Fruit fly (Drosophila melanogaster) whole organism, embryonic: ENCODE results near the gene Ice2.

Source experiments
- Abd-B ChIP-seq: fragments of 200-800 bp; sonication (Bioruptor generic); optimal IDR thresholded peaks from 2 replicates; lab custom pipeline; 2018; ENCODE audit warnings: missing biosample characterization, mild to moderate bottlenecking, missing genetic modification characterization, moderate library complexity
- Ada2b ChIP-seq: fragments of 200-800 bp; sonication (Bioruptor generic); IDR thresholded peaks from 2 replicates; pipeline ENCODE4 v1.3.6; 2022; ENCODE audit warnings: missing biosample characterization, missing genetic modification characterization
- CG10543 ChIP-seq: fragments of 200-800 bp; sonication (Bioruptor generic); optimal IDR thresholded peaks from 3 replicates; lab custom pipeline; 2017; ENCODE audit warnings: missing biosample characterization, mild to moderate bottlenecking, missing genetic modification characterization, moderate library complexity
- CG11398 ChIP-seq: fragments of 200-800 bp; sonication (Bioruptor generic); optimal IDR thresholded peaks from 2 replicates; lab custom pipeline; 2016; ENCODE audit warnings: missing biosample characterization, missing genetic modification characterization
- CG12219 ChIP-seq: fragments of 200-800 bp; sonication (Bioruptor generic); optimal IDR thresholded peaks from 3 replicates; lab custom pipeline; 2018; ENCODE audit warnings: missing biosample characterization, mild to moderate bottlenecking, missing genetic modification characterization
- CG13123 ChIP-seq: fragments of 200-800 bp; sonication (Bioruptor generic); optimal IDR thresholded peaks from 2 replicates; lab custom pipeline; 2016; ENCODE audit warnings: missing biosample characterization, missing genetic modification characterization
- CG13296 ChIP-seq: fragments of 200-800 bp; sonication (Bioruptor generic); optimal IDR thresholded peaks from 3 replicates; lab custom pipeline; 2018; ENCODE audit warnings: missing biosample characterization, mild to moderate bottlenecking, missing genetic modification characterization
- CG1602 ChIP-seq: fragments of 200-800 bp; sonication (Bioruptor generic); optimal IDR thresholded peaks from 3 replicates; lab custom pipeline; 2016; ENCODE audit warnings: missing biosample characterization, missing genetic modification characterization
- CG16813 ChIP-seq: fragments of 200-800 bp; sonication (Bioruptor generic); IDR thresholded peaks from 3 replicates; pipeline ENCODE4 v1.3.6; 2022; ENCODE audit warnings: missing biosample characterization, missing genetic modification characterization; ENCODE audit not compliant: partially characterized antibody
- CG18262 ChIP-seq: fragments of 200-800 bp; optimal IDR thresholded peaks from 3 replicates; lab custom pipeline; 2019; ENCODE audit warnings: missing biosample characterization, mild to moderate bottlenecking, missing genetic modification characterization, moderate library complexity
- CG18599 ChIP-seq: fragments of 200-800 bp; sonication (Bioruptor generic); optimal IDR thresholded peaks from 3 replicates; lab custom pipeline; 2017; ENCODE audit warnings: missing biosample characterization, missing genetic modification characterization, mild to moderate bottlenecking, moderate library complexity, missing genetic modification reagents
- CG34376 ChIP-seq: fragments of 200-800 bp; sonication (Bioruptor generic); optimal IDR thresholded peaks from 2 replicates; lab custom pipeline; 2018; ENCODE audit warnings: missing biosample characterization, mild to moderate bottlenecking, missing genetic modification characterization
- CG43689 ChIP-seq: fragments of 200-800 bp; sonication (Bioruptor generic); IDR thresholded peaks from 2 replicates; pipeline ENCODE4 v1.3.6; 2022; ENCODE audit warnings: missing biosample characterization, missing genetic modification characterization
- CG6254 ChIP-seq: fragments of 200-800 bp; sonication (Bioruptor generic); optimal IDR thresholded peaks from 3 replicates; lab custom pipeline; 2017; ENCODE audit warnings: mild to moderate bottlenecking, missing biosample characterization, missing genetic modification reagents, missing genetic modification characterization
- CG6272 ChIP-seq: fragments of 200-800 bp; sonication (Bioruptor generic); IDR thresholded peaks from 2 replicates; pipeline ENCODE4 v1.3.6; 2022; ENCODE audit warnings: missing biosample characterization, missing genetic modification characterization
- CG6765 ChIP-seq: fragments of 200-800 bp; sonication (Bioruptor generic); optimal IDR thresholded peaks from 3 replicates; lab custom pipeline; 2017; ENCODE audit warnings: missing biosample characterization, mild to moderate bottlenecking, missing genetic modification characterization
- CG7745 ChIP-seq: fragments of 200-800 bp; sonication (Bioruptor generic); optimal IDR thresholded peaks from 2 replicates; lab custom pipeline; 2018; ENCODE audit warnings: missing biosample characterization, mild to moderate bottlenecking, missing genetic modification characterization, moderate library complexity
- CG8290 ChIP-seq, 3 experiments: fragments of 200-800 bp; sonication (Bioruptor generic); optimal IDR thresholded peaks; 2 replicates each; lab custom pipeline; 2016 to 2019; ENCODE audit warnings: missing biosample characterization in 3 of 3, missing genetic modification characterization in 3 of 3, mild to moderate bottlenecking in 2 of 3, moderate library complexity in 1 of 3
- CG9876 ChIP-seq: fragments of 200-800 bp; sonication (Bioruptor generic); optimal IDR thresholded peaks from 2 replicates; lab custom pipeline; 2016; ENCODE audit warnings: missing biosample characterization, missing genetic modification characterization
- CoRest ChIP-seq: fragments of 200-800 bp; sonication (Bioruptor generic); optimal IDR thresholded peaks from 3 replicates; lab custom pipeline; 2018; ENCODE audit warnings: missing biosample characterization, mild to moderate bottlenecking, missing genetic modification characterization, moderate library complexity
- E2f2 ChIP-seq: fragments of 200-800 bp; sonication (Bioruptor generic); IDR thresholded peaks from 2 replicates; pipeline ENCODE4 v1.3.6; 2022; ENCODE audit warnings: missing biosample characterization, missing genetic modification characterization
- ERR ChIP-seq: fragments of 200-800 bp; sonication (Bioruptor generic); optimal IDR thresholded peaks from 2 replicates; lab custom pipeline; 2016; ENCODE audit warnings: missing biosample characterization, missing genetic modification characterization
- GATAe ChIP-seq: fragments of 200-800 bp; sonication (Bioruptor generic); conservative IDR thresholded peaks from 2 replicates; pipeline ENCODE4 v1.3.6; 2022; ENCODE audit warnings: missing biosample characterization, missing genetic modification characterization
- HLHmδ ChIP-seq: fragments of 200-800 bp; sonication (Bioruptor generic); optimal IDR thresholded peaks from 2 replicates; lab custom pipeline; 2018; ENCODE audit warnings: missing biosample characterization, mild to moderate bottlenecking, missing genetic modification characterization, moderate library complexity
- Hey ChIP-seq: fragments of 200-800 bp; sonication (Bioruptor generic); optimal IDR thresholded peaks from 3 replicates; lab custom pipeline; 2018; ENCODE audit warnings: missing biosample characterization, mild to moderate bottlenecking, missing genetic modification characterization
- MTF-1 ChIP-seq: fragments of 200-800 bp; sonication (Bioruptor generic); optimal IDR thresholded peaks from 2 replicates; lab custom pipeline; 2018; ENCODE audit warnings: missing biosample characterization, mild to moderate bottlenecking, missing genetic modification characterization, borderline replicate concordance
- Max ChIP-seq: fragments of 200-800 bp; sonication (Bioruptor generic); optimal IDR thresholded peaks from 2 replicates; lab custom pipeline; 2016; ENCODE audit warnings: missing biosample characterization, mild to moderate bottlenecking, missing genetic modification characterization
- PHDP ChIP-seq: fragments of 200-800 bp; sonication (Bioruptor generic); optimal IDR thresholded peaks from 3 replicates; lab custom pipeline; 2018; ENCODE audit warnings: missing biosample characterization, mild to moderate bottlenecking, missing genetic modification characterization, moderate library complexity
- Sry-β ChIP-seq: fragments of 200-800 bp; sonication (Bioruptor generic); optimal IDR thresholded peaks from 2 replicates; lab custom pipeline; 2018; ENCODE audit warnings: missing biosample characterization, mild to moderate bottlenecking, missing genetic modification characterization, moderate library complexity
- ap ChIP-seq: fragments of 200-800 bp; sonication (Bioruptor generic); IDR thresholded peaks from 2 replicates; pipeline ENCODE4 v1.3.6; 2022; ENCODE audit warnings: missing biosample characterization, missing genetic modification characterization
- bowl ChIP-seq: fragments of 200-800 bp; sonication (Bioruptor generic); IDR thresholded peaks from 2 replicates; pipeline ENCODE4 v1.3.6; 2022; ENCODE audit warnings: missing biosample characterization, missing genetic modification characterization
- cato ChIP-seq: fragments of 200-800 bp; sonication (Bioruptor generic); optimal IDR thresholded peaks from 2 replicates; lab custom pipeline; 2016; ENCODE audit warnings: missing biosample characterization, missing genetic modification characterization, borderline replicate concordance
- chif ChIP-seq, 2 experiments: fragments of 200-800 bp; sonication (Bioruptor generic); optimal IDR thresholded peaks; 3 replicates each; lab custom pipeline; 2016; ENCODE audit warnings: missing biosample characterization in 2 of 2, missing genetic modification characterization in 2 of 2
- corto ChIP-seq: fragments of 200-800 bp; sonication (Bioruptor generic); optimal IDR thresholded peaks from 2 replicates; lab custom pipeline; 2016; ENCODE audit warnings: missing biosample characterization, mild to moderate bottlenecking, missing genetic modification characterization, moderate library complexity
- danr ChIP-seq: fragments of 200-800 bp; sonication (Bioruptor generic); IDR thresholded peaks from 2 replicates; pipeline ENCODE4 v1.3.6; 2022; ENCODE audit warnings: missing biosample characterization, missing genetic modification characterization
- eyg ChIP-seq: fragments of 200-800 bp; sonication (Bioruptor generic); optimal IDR thresholded peaks from 3 replicates; lab custom pipeline; 2016; ENCODE audit warnings: missing biosample characterization, missing genetic modification characterization
- fd3F ChIP-seq: fragments of 200-800 bp; sonication (Bioruptor generic); optimal IDR thresholded peaks from 2 replicates; lab custom pipeline; 2018; ENCODE audit warnings: missing biosample characterization, mild to moderate bottlenecking, missing genetic modification characterization, moderate library complexity
- gce ChIP-seq: fragments of 200-800 bp; sonication (Bioruptor generic); IDR thresholded peaks from 3 replicates; pipeline ENCODE4 v1.3.6; 2022; ENCODE audit warnings: missing biosample characterization, missing genetic modification characterization
- ind ChIP-seq: fragments of 200-800 bp; sonication (Bioruptor generic); optimal IDR thresholded peaks from 3 replicates; lab custom pipeline; 2016; ENCODE audit warnings: missing biosample characterization, missing genetic modification characterization
- inv ChIP-seq: fragments of 200-800 bp; sonication (Bioruptor generic); IDR thresholded peaks from 2 replicates; pipeline ENCODE4 v1.3.6; 2022; ENCODE audit warnings: missing biosample characterization, missing genetic modification characterization; ENCODE audit not compliant: partially characterized antibody
- jigr1 ChIP-seq: fragments of 200-800 bp; sonication (Bioruptor generic); IDR thresholded peaks from 3 replicates; pipeline ENCODE4 v1.3.6; 2022; ENCODE audit warnings: missing biosample characterization, missing genetic modification characterization
- lilli ChIP-seq: fragments of 200-800 bp; sonication (Bioruptor generic); optimal IDR thresholded peaks from 3 replicates; lab custom pipeline; 2016; ENCODE audit warnings: missing biosample characterization, missing genetic modification characterization
- lmd ChIP-seq: fragments of 200-800 bp; sonication (Bioruptor generic); IDR thresholded peaks from 2 replicates; pipeline ENCODE4 v1.3.6; 2022; ENCODE audit warnings: missing biosample characterization, missing genetic modification characterization
- lola ChIP-seq, 3 experiments: fragments of >200 bp in 2 of 3; fragments of 200-800 bp in 1 of 3; sonication (Bioruptor generic) in 1 of 3; optimal IDR thresholded peaks; 2 replicates each; lab custom pipeline; 2017 to 2019; ENCODE audit warnings: missing biosample characterization in 3 of 3, missing genetic modification characterization in 3 of 3, mild to moderate bottlenecking in 1 of 3, moderate library complexity in 1 of 3
- nerfin-1 ChIP-seq: fragments of 200-800 bp; sonication (Bioruptor generic); optimal IDR thresholded peaks from 3 replicates; lab custom pipeline; 2019; ENCODE audit warnings: missing biosample characterization, mild to moderate bottlenecking, missing genetic modification characterization, moderate library complexity
- ro ChIP-seq: fragments of 200-800 bp; sonication (Bioruptor generic); IDR thresholded peaks from 2 replicates; pipeline ENCODE4 v1.3.6; 2022; ENCODE audit warnings: missing biosample characterization, missing genetic modification characterization
- sens-2 ChIP-seq: fragments of 200-800 bp; sonication (Bioruptor generic); IDR thresholded peaks from 2 replicates; pipeline ENCODE4 v1.3.6; 2022; ENCODE audit warnings: missing biosample characterization, missing genetic modification characterization
- sisA ChIP-seq: fragments of 200-800 bp; sonication (Bioruptor generic); IDR thresholded peaks from 2 replicates; pipeline ENCODE4 v1.3.6; 2022; ENCODE audit warnings: missing biosample characterization, missing genetic modification characterization
- zfh1 ChIP-seq: fragments of 200-800 bp; sonication (Bioruptor generic); IDR thresholded peaks from 3 replicates; pipeline ENCODE4 v1.3.6; 2022; ENCODE audit warnings: missing biosample characterization, missing genetic modification characterization

Gene Ice2

DNA sequence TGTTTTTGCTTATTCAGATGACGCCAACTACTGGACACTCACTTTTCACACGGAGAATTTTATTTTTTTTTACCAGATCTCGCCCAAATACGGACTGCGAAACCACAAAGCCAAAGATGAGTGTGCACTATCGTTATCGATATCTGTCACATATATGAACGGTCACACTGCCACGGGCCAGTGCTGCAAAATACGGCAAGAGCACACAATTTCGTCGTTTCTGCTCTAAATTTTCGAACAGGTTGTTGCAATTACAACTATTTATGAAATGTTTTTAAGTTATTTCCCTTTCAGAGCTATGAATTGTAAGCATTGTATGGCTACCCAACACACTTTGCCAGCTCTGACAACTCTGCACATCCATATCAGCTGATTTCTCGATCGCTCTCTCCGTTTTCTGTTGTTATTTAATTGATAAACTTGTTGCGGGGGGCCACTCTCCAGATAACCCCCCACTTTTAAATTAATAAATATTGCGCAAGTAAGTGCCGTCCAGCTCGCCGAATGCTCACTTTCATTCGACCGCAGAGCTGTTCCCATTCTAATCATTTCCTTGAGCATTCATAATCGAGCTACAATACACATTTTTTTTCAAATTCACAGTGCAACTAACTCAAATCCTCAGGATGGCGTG, 2.5 kb upstream of the Ice2 start, which contains the start of the genes slmb and CG5793 (continued):
- TF ChIP-seq CG8290 (GFP tag; optimal IDR thresholded peaks at IDR 0.05; lab: Kevin White, UChicago) (peak; percentile 23), CG8290 (tag; optimal IDR thresholded peaks at IDR 0.05; lab: Kevin White, UChicago) (no peak), CG9876 (peak; percentile 35), danr (GFP tag; lab: Robert Waterston, UW) (no peak), HLHmδ (GFP tag; lab: Kevin White, UChicago) (no peak), lilli (peak; percentile 35), fd3F (no peak), PHDP (tag; lab: Kevin White, UChicago) (peak; percentile 31), CG1602 (GFP tag; lab: Kevin White, UChicago) (peak; percentile 12), lola (GFP tag; optimal IDR thresholded peaks at IDR 0.05; lab: Kevin White, UChicago) (no peak), jigr1 (no peak), MTF-1 (GFP tag; lab: Kevin White, UChicago) (peak; percentile 39), ind (GFP tag; lab: Kevin White, UChicago) (peak; percentile 48), inv (peak; percentile 54), lmd (peak; percentile 8; the same call in 1 of the 2 replicates), Hey (tag; lab: Kevin White, UChicago) (no peak), eyg (GFP tag; lab: Kevin White, UChicago) (peak; percentile 37), ap (no peak), CoRest (tag; lab: Kevin White, UChicago) (peak; percentile 20), nerfin-1 (tag; lab: Kevin White, UChicago) (no peak), CG6272 (no peak), sisA (GFP tag; lab: Robert Waterston, UW) (no peak), Sry-β (GFP tag; lab: Kevin White, UChicago) (peak; percentile 21), E2f2 (peak; percentile 63), CG18599 (GFP tag; lab: Kevin White, UChicago) (no peak), cato (no peak), gce (GFP tag; lab: Robert Waterston, UW) (no peak), CG6765 (GFP tag; lab: Kevin White, UChicago) (no peak), CG7745 (tag; lab: Kevin White, UChicago) (no peak), corto (GFP tag; lab: Kevin White, UChicago) (no peak), CG10543 (GFP tag; lab: Kevin White, UChicago) (peak; percentile 53), Ada2b (GFP tag; lab: Robert Waterston, UW) (no peak), zfh1 (GFP tag; lab: Robert Waterston, UW) (peak; percentile 64; the same call in 2 of the 3 replicates), CG6254 (GFP tag; lab: Kevin White, UChicago) (no peak), CG18262 (tag; lab: Kevin White, UChicago) (no peak), ro (GFP tag; lab: Robert Waterston, UW) (no peak), CG34376 (GFP tag; lab: Kevin White, UChicago) (peak; percentile 91), sens-2 (no peak), CG13123 (GFP tag; lab: Kevin White, UChicago) (no peak), CG43689 (GFP tag; lab: Robert Waterston, UW) (no peak), bowl (GFP tag; lab: Robert Waterston, UW) (no peak), CG12219 (GFP tag; lab: Kevin White, UChicago) (no peak), ERR (peak; percentile 91), Max (GFP tag; lab: Kevin White, UChicago) (peak; percentile 15), GATAe (GFP tag; lab: Robert Waterston, UW) (peak; percentile 62; the same call in 1 of the 2 replicates), Abd-B (GFP tag; lab: Kevin White, UChicago) (peak; percentile 12), CG16813 (GFP tag; lab: Robert Waterston, UW) (peak; percentile 63), chif (GFP tag; optimal IDR thresholded peaks at IDR 0.05; lab: Kevin White, UChicago) (peak in 1 of 2 experiments; percentile 3), CG13296 (GFP tag; lab: Kevin White, UChicago) (no peak), CG11398 (GFP tag; lab: Kevin White, UChicago) (no peak)
